Worm (Caenorhabditis elegans): ENCODE measurements around the gene F42A6.2.
"Not testable (repeated sequence)": the region's sequence is repeated elsewhere in the genome, so short reads cannot be mapped to it uniquely, and the experiment has no call there.

DNA sequence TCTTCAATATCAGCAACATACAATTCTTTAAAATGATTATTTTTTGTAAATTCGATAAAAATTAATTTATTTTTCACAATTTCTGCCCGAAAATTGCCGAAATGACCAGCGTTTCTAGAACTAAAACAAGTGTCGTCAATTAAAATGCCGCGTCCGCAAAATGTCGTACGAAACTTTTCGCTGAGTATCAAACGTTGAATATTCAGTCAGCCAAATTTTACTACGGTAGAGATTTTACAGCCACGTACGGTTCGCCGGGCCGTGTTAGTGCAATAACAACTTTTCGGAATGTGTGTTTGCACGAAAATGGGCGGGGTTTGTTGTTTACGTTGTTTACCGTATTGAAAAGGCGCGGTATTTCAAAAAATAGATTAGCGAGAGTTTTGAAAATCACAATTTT, 28.0 kb upstream of the F42A6.2 start:
- not testable (repeated sequence) for TF ChIP-seq T22C8.4 (GFP tag; IDR thresholded peaks at IDR 0.05); ref-1 (GFP tag; conservative IDR thresholded peaks at IDR 0.05)
- TF ChIP-seq ztf-23 (GFP tag; IDR thresholded peaks at IDR 0.05): 0 out of 2 replicates have a peak, but pooled peaks have one; percentile 34

Data from whole organism, midembryonic.